Worm (Caenorhabditis elegans) whole organism, L1 larva: ENCODE results near the gene alh-7.
A peak's percentile ranks its signal among the peaks of the same experiment; 100 is the strongest.

Source experiments
- C04F5.9 ChIP-seq: sonication (generic microtip); optimal IDR thresholded peaks from 2 replicates; lab custom pipeline; 2016; ENCODE audit warnings: missing genetic modification characterization, missing compliant biosample characterization
- C16A3.4 ChIP-seq: fragments of 150-350 bp; optimal IDR thresholded peaks from 2 replicates; lab custom pipeline; 2014; ENCODE audit warnings: missing biosample characterization, missing genetic modification characterization
- F16B12.6 ChIP-seq: fragments of 150-350 bp; optimal IDR thresholded peaks from 2 replicates; lab custom pipeline; 2014; ENCODE audit warnings: missing biosample characterization, missing genetic modification characterization
- aha-1 ChIP-seq: fragments of 150-350 bp; optimal IDR thresholded peaks from 2 replicates; lab custom pipeline; 2014; ENCODE audit warnings: missing biosample characterization, missing genetic modification characterization
- blmp-1 ChIP-seq: fragments of 150-350 bp; optimal IDR thresholded peaks from 2 replicates; lab custom pipeline; 2014; ENCODE audit warnings: missing biosample characterization, missing genetic modification characterization
- ceh-63 ChIP-seq: fragments of 200-800 bp; sonication (Bioruptor generic); optimal IDR thresholded peaks from 2 replicates; lab custom pipeline; 2018; ENCODE audit warnings: mild to moderate bottlenecking, missing genetic modification characterization, missing compliant biosample characterization
- ceh-8 ChIP-seq: fragments of 200-800 bp; sonication (Bioruptor generic); optimal IDR thresholded peaks from 2 replicates; lab custom pipeline; 2018; ENCODE audit warnings: mild to moderate bottlenecking, missing genetic modification characterization, moderate library complexity, missing compliant biosample characterization
- ces-1 ChIP-seq: fragments of 150-350 bp; optimal IDR thresholded peaks from 2 replicates; lab custom pipeline; 2014; ENCODE audit warnings: missing biosample characterization, missing genetic modification reagents, missing genetic modification characterization
- dpl-1 ChIP-seq, 3 experiments: fragments of 150-350 bp in 2 of 3; sonication (generic microtip) in 1 of 3; optimal IDR thresholded peaks; 2 replicates each; lab custom pipeline; 2014 to 2017; ENCODE audit warnings: missing biosample characterization in 3 of 3, missing genetic modification characterization in 3 of 3, missing genetic modification reagents in 3 of 3
- dsc-1 ChIP-seq: sonication (generic microtip); optimal IDR thresholded peaks from 2 replicates; lab custom pipeline; 2016; ENCODE audit warnings: mild to moderate bottlenecking, missing genetic modification characterization, missing compliant biosample characterization
- efl-1 ChIP-seq, 4 experiments: fragments of 150-350 bp; optimal IDR thresholded peaks in 3 of 4; peaks in 1 of 4; 1 replicate in 1 of 4; 2 replicates in 3 of 4; lab custom pipeline; 2014; ENCODE audit warnings: missing biosample characterization in 2 of 4, missing genetic modification characterization in 2 of 4, missing genetic modification reagents in 2 of 4
- egl-27 ChIP-seq, 2 experiments: fragments of 150-350 bp in 1 of 2; sonication (generic microtip); optimal IDR thresholded peaks; 3 replicates each; lab custom pipeline; 2017 to 2018; ENCODE audit warnings: missing biosample characterization in 2 of 2, missing genetic modification characterization in 2 of 2, missing genetic modification reagents in 2 of 2
- elt-2 ChIP-seq: sonication (generic microtip); optimal IDR thresholded peaks from 2 replicates; lab custom pipeline; 2016; ENCODE audit warnings: missing genetic modification characterization, mild to moderate bottlenecking, inconsistent platforms, missing compliant biosample characterization, missing genetic modification reagents
- elt-3 ChIP-seq, 6 experiments: fragments of 150-350 bp in 1 of 6; sonication (generic microtip); optimal IDR thresholded peaks; 2 replicates each; lab custom pipeline; 2017 to 2018; ENCODE audit warnings: missing biosample characterization in 6 of 6, missing genetic modification characterization in 6 of 6, inconsistent platforms in 1 of 6
- ets-5 ChIP-seq: fragments of 200-800 bp; sonication (Bioruptor generic); IDR thresholded peaks from 2 replicates; pipeline ENCODE4 v1.3.6; 2022; ENCODE audit warnings: missing genetic modification characterization, missing compliant biosample characterization
- fkh-10 ChIP-seq: sonication (generic microtip); optimal IDR thresholded peaks from 2 replicates; lab custom pipeline; 2017; ENCODE audit warnings: missing biosample characterization, missing genetic modification reagents, missing genetic modification characterization
- fkh-4 ChIP-seq: sonication (generic microtip); optimal IDR thresholded peaks from 2 replicates; lab custom pipeline; 2016; ENCODE audit warnings: missing compliant biosample characterization, missing genetic modification characterization, borderline replicate concordance
- grh-1 ChIP-seq: fragments of 200-800 bp; sonication (Bioruptor generic); IDR thresholded peaks from 2 replicates; pipeline ENCODE4 v1.3.6; 2022; ENCODE audit warnings: missing genetic modification reagents, missing genetic modification characterization, missing compliant biosample characterization
- jun-1 ChIP-seq: fragments of 150-350 bp; optimal IDR thresholded peaks from 2 replicates; lab custom pipeline; 2014; ENCODE audit warnings: missing biosample characterization, missing genetic modification reagents, missing genetic modification characterization
- lin-13 ChIP-seq: fragments of 150-350 bp; optimal IDR thresholded peaks from 2 replicates; lab custom pipeline; 2014; ENCODE audit warnings: missing biosample characterization, missing genetic modification reagents, missing genetic modification characterization
- lir-3 ChIP-seq: sonication (generic microtip); optimal IDR thresholded peaks from 2 replicates; lab custom pipeline; 2016; ENCODE audit warnings: mild to moderate bottlenecking, missing genetic modification characterization, moderate library complexity, missing compliant biosample characterization; ENCODE audit not compliant: poor library complexity
- mdl-1 ChIP-seq, 2 experiments: fragments of 150-350 bp; optimal IDR thresholded peaks; 2 replicates each; lab custom pipeline; 2014 to 2017; ENCODE audit warnings: missing biosample characterization in 2 of 2, missing genetic modification characterization in 2 of 2, inconsistent platforms in 1 of 2
- mef-2 ChIP-seq: fragments of 150-350 bp; optimal IDR thresholded peaks from 2 replicates; lab custom pipeline; 2014; ENCODE audit warnings: missing biosample characterization, missing genetic modification characterization
- nhr-11 ChIP-seq: fragments of 150-350 bp; optimal IDR thresholded peaks from 2 replicates; lab custom pipeline; 2014; ENCODE audit warnings: missing biosample characterization, missing genetic modification characterization
- nhr-12 ChIP-seq: sonication (generic microtip); optimal IDR thresholded peaks from 2 replicates; lab custom pipeline; 2017; ENCODE audit warnings: missing biosample characterization, missing genetic modification characterization
- nhr-19 ChIP-seq: fragments of 200-800 bp; sonication (Bioruptor generic); conservative IDR thresholded peaks from 2 replicates; pipeline ENCODE4 v1.3.6; 2022; ENCODE audit warnings: missing genetic modification characterization, missing compliant biosample characterization
- nhr-237 ChIP-seq: fragments of 150-350 bp; optimal IDR thresholded peaks from 2 replicates; lab custom pipeline; 2014; ENCODE audit warnings: missing biosample characterization, missing genetic modification characterization
- nhr-28 ChIP-seq: fragments of 150-350 bp; optimal IDR thresholded peaks from 2 replicates; lab custom pipeline; 2014; ENCODE audit warnings: missing biosample characterization, missing genetic modification characterization
- nhr-77 ChIP-seq: fragments of 150-350 bp; optimal IDR thresholded peaks from 2 replicates; lab custom pipeline; 2014; ENCODE audit warnings: missing biosample characterization, missing genetic modification characterization
- nhr-90 ChIP-seq: sonication (generic microtip); optimal IDR thresholded peaks from 2 replicates; lab custom pipeline; 2016; ENCODE audit warnings: mild to moderate bottlenecking, missing genetic modification characterization, missing compliant biosample characterization; ENCODE audit not compliant: poor library complexity
- sptf-1 ChIP-seq: fragments of 150-350 bp; optimal IDR thresholded peaks from 2 replicates; lab custom pipeline; 2014; ENCODE audit warnings: missing biosample characterization, missing genetic modification characterization
- sup-37 ChIP-seq: fragments of 200-800 bp; sonication (Bioruptor generic); optimal IDR thresholded peaks from 2 replicates; lab custom pipeline; 2018; ENCODE audit warnings: mild to moderate bottlenecking, missing genetic modification characterization, missing compliant biosample characterization
- tlp-1 ChIP-seq: fragments of 150-350 bp; optimal IDR thresholded peaks from 2 replicates; lab custom pipeline; 2014; ENCODE audit warnings: missing biosample characterization, missing genetic modification characterization
- unc-62 ChIP-seq: fragments of 150-350 bp; optimal IDR thresholded peaks from 2 replicates; lab custom pipeline; 2014; ENCODE audit warnings: missing biosample characterization, missing genetic modification reagents, missing genetic modification characterization
- unc-86 ChIP-seq: sonication (generic microtip); optimal IDR thresholded peaks from 2 replicates; lab custom pipeline; 2016; ENCODE audit warnings: missing genetic modification characterization, missing compliant biosample characterization
- unc-98 ChIP-seq: fragments of 200-800 bp; sonication (Bioruptor generic); IDR thresholded peaks from 2 replicates; pipeline ENCODE4 v1.3.6; 2022; ENCODE audit warnings: missing genetic modification characterization, missing compliant biosample characterization
- vab-15 ChIP-seq: sonication (generic microtip); optimal IDR thresholded peaks from 2 replicates; lab custom pipeline; 2017; ENCODE audit warnings: missing genotype, mild to moderate bottlenecking, missing genetic modification characterization, missing compliant biosample characterization
- zag-1 ChIP-seq: fragments of 150-350 bp; optimal IDR thresholded peaks from 2 replicates; lab custom pipeline; 2014; ENCODE audit warnings: missing biosample characterization, missing genetic modification characterization

alh-7 gene

DNA sequence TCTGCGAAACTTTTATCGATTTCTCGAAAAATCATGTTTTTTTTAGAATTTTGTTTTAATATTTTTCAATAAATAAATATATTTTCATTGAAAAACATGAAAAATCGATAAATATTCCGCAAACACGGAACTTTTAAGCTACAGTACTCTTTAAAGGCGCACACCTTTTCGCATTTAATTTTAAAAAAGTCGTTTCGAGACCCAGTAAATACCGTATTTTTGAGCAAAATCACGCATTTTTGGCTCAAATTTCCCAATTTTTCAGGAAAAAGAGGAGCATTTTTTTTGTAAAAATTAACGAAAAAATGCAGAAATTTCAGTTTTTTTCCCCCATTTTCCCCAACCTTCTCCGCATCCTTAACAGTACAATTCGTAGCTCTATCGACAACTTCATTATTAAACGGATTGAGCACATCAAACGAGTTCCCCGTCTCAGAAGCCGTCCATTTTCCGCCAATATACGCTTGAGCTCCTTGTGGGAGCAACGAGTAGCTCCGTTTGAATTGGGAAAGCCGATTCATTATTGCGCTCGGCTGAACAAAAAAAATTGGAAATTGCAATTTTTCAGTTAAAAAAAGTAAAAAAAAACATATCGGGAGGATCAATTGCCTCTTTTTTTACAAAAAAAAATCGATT lies at the start of gene alh-7:
Gene alh-7 (minus strand): TSS at position 533 of the 636 bp plus-strand sequence.
- TF ChIP-seq lir-3 (tag; lab: Kevin White, UChicago) (no peak), unc-98 (GFP tag; lab: Robert Waterston, UW) (no peak), jun-1 (no peak), elt-2 (tag; lab: Kevin White, UChicago) (no peak), nhr-12 (tag; lab: Kevin White, UChicago) (no peak), dsc-1 (tag; lab: Kevin White, UChicago) (no peak), efl-1 (optimal IDR thresholded peaks at IDR 0.05; lab: Kevin White, UChicago) (no peak), efl-1 (GFP tag; optimal IDR thresholded peaks at IDR 0.05 in 1 of 2; lab: Kevin White, UChicago) (no peak), ces-1 (GFP tag; lab: Kevin White, UChicago) (no peak), fkh-4 (tag; lab: Kevin White, UChicago) (no peak), nhr-237 (no peak), elt-3 (tag; optimal IDR thresholded peaks at IDR 0.05; lab: Kevin White, UChicago) (no peak), dpl-1 (GFP tag; optimal IDR thresholded peaks at IDR 0.05; lab: Kevin White, UChicago) (no peak), mef-2 (no peak), ceh-8 (GFP tag; lab: Kevin White, UChicago) (no peak), nhr-90 (no peak), fkh-10 (GFP tag; lab: Kevin White, UChicago) (no peak), zag-1 (no peak), mdl-1 (tag; optimal IDR thresholded peaks at IDR 0.05; lab: Kevin White, UChicago) (no peak), ets-5 (no peak), sptf-1 (tag; lab: Kevin White, UChicago) (no peak)

DNA sequence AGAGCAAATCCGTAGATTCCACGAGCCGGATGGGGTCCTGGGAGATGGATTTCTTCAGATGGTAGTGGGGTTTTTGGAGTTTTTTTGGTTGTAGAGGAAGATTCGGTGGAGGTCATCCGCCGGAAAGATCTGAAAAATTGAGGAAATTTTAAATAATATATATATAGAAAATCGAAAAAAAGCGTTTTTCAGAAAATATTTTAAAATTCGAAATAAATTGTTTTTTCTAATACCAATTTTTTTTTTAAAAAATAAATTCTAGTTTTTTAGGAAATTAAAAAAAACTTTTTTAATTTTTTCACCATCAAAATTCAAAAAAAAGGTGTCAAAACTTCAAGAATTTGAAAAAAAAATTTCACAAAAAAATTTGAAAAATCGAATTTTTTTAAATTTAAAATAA lies 49.4 kb upstream of the alh-7 start, which contains the start of the genes noa-1 and Y48E1B.17:
Gene noa-1 (minus strand): TSS at position 101 of the 400 bp plus-strand sequence.
Gene Y48E1B.17 (minus strand): TSS at position 129 of the 400 bp plus-strand sequence.
- TF ChIP-seq efl-1 (optimal IDR thresholded peaks at IDR 0.05; lab: Kevin White, UChicago) (no peak), efl-1 (GFP tag; optimal IDR thresholded peaks at IDR 0.05 in 1 of 2; lab: Kevin White, UChicago) (peak in 1 of 2 experiments; percentile 53), sup-37 (GFP tag; lab: Kevin White, UChicago) (no peak)

DNA sequence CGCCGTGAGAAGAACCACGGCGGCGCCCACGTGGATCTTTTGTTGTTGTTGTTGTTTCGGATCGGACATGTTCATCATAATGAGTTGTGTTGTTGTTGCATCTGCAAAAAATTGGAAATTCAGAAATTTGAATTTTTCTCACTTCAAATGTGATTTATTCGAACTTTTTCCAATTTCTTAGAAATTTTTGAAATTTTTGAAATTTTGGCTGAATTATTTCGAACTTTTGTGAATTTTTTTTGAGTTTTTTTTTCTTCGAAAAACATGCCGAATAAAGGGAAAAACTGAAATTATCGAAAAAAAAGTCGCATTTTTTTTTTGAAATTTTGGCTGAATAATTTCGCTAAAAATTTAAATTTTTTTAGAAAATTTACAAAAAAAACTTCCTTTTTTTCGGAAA lies 39.5 kb upstream of the alh-7 start, which contains the start of gene snx-14:
Gene snx-14 (minus strand): TSS at position 101 of the 400 bp plus-strand sequence.
- TF ChIP-seq unc-62 (GFP tag; lab: Kevin White, UChicago) (no peak), blmp-1 (tag; lab: Kevin White, UChicago) (no peak), nhr-28 (tag; lab: Kevin White, UChicago) (no peak), lin-13 (no peak), dsc-1 (tag; lab: Kevin White, UChicago) (no peak), sptf-1 (tag; lab: Kevin White, UChicago) (no peak), zag-1 (no peak), fkh-10 (GFP tag; lab: Kevin White, UChicago) (no peak), tlp-1 (tag; lab: Kevin White, UChicago) (no peak), nhr-77 (no peak), ceh-63 (no peak), egl-27 (tag; optimal IDR thresholded peaks at IDR 0.05; lab: Kevin White, UChicago) (no peak), nhr-12 (tag; lab: Kevin White, UChicago) (no peak), nhr-11 (no peak), C16A3.4 (tag; lab: Kevin White, UChicago) (no peak), aha-1 (tag; lab: Kevin White, UChicago) (no peak), unc-86 (tag; lab: Kevin White, UChicago) (no peak), grh-1 (GFP tag; lab: Robert Waterston, UW) (no peak), C04F5.9 (tag; lab: Kevin White, UChicago) (no peak), ces-1 (GFP tag; lab: Kevin White, UChicago) (no peak)

- TF ChIP-seq nhr-19: no peak
- TF ChIP-seq vab-15 (tag; lab: Kevin White, UChicago): no peak
- no peak for TF ChIP-seq F16B12.6 (tag; lab: Kevin White, UChicago)
These were observed 39.1 kb upstream of the alh-7 start for ce11 chrII:13530657-13531056.
